Fruit fly (Drosophila melanogaster): ENCODE measurements around the gene Cht5.

DNA sequence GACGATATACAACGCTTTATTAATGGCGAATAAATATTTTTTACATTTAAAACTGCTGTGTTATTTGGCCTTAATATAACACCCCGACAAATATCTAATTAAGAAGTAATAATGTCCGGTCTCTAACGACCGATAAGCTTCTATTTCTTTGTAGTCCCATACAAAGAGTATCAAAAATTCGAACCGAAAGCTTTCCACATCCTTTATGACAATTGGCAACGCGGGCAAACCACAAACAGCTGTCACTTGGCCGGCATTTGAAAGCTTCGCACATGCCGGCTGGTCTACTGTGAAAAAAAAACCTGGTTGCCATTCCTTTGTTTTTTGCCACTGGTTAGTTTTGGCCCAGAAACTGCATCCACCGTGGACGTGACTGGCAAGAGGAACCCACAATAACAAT lies 14.7 kb downstream of the Cht5 start, which contains the start of gene Dip-B:
- no peak for TF ChIP-seq kay (GFP tag; ENCODE audit: borderline replicate concordance)
- TF ChIP-seq CG7045 (GFP tag; optimal IDR thresholded peaks at IDR 0.05): no peak
- TF ChIP-seq CG5204 (GFP tag; optimal IDR thresholded peaks at IDR 0.05): no peak
- peak; percentile 27 for TF ChIP-seq CG14711 (tag; optimal IDR thresholded peaks at IDR 0.05)
- TF ChIP-seq cnc (optimal IDR thresholded peaks at IDR 0.05): no peak
- no peak for TF ChIP-seq CG7101 (tag; optimal IDR thresholded peaks at IDR 0.05)
- no peak for TF ChIP-seq ovo (GFP tag; optimal IDR thresholded peaks at IDR 0.05)
- no peak for TF ChIP-seq cic (GFP tag; optimal IDR thresholded peaks at IDR 0.05)
- peak; percentile 4 for TF ChIP-seq Mnt (GFP tag; optimal IDR thresholded peaks at IDR 0.05)
- TF ChIP-seq CG33017 (tag; optimal IDR thresholded peaks at IDR 0.05): no peak
- no peak for TF ChIP-seq CG11617 (GFP tag; optimal IDR thresholded peaks at IDR 0.05)
- TF ChIP-seq CG1620 (GFP tag; optimal IDR thresholded peaks at IDR 0.05): no peak
- TF ChIP-seq Crg-1 (GFP tag; optimal IDR thresholded peaks at IDR 0.05): no peak
